Worm (Caenorhabditis elegans) whole organism, young adult: ENCODE data around the gene fcmt-1.

Source experiments
- D2030.7 ChIP-seq: fragments of 200-800 bp; sonication (Bioruptor generic); IDR thresholded peaks from 2 replicates; pipeline ENCODE4 v1.3.6; 2022; ENCODE audit warnings: missing genetic modification reagents, missing genetic modification characterization, missing compliant biosample characterization
- T26A5.8 ChIP-seq: sonication (generic microtip); optimal IDR thresholded peaks from 2 replicates; lab custom pipeline; 2016; ENCODE audit warnings: missing genetic modification characterization, missing compliant biosample characterization
- Y53G8AR.9 ChIP-seq: fragments of 200-800 bp; sonication (Bioruptor generic); conservative IDR thresholded peaks from 2 replicates; pipeline ENCODE4 v1.3.6; 2022; ENCODE audit warnings: missing genetic modification reagents, missing genetic modification characterization, missing compliant biosample characterization
- Y56A3A.18 ChIP-seq: fragments of 200-800 bp; sonication (Bioruptor generic); IDR thresholded peaks from 2 replicates; pipeline ENCODE4 v1.3.6; 2022; ENCODE audit warnings: missing genetic modification reagents, missing genetic modification characterization, missing compliant biosample characterization
- Y67H2A.10 ChIP-seq: fragments of 200-800 bp; sonication (Bioruptor generic); conservative IDR thresholded peaks from 2 replicates; pipeline ENCODE4 v1.3.6; 2022; ENCODE audit warnings: missing genetic modification reagents, missing genetic modification characterization, missing compliant biosample characterization
- Y95B8A.8 ChIP-seq: fragments of 200-800 bp; sonication (Bioruptor generic); IDR thresholded peaks from 2 replicates; pipeline ENCODE4 v1.3.6; 2022; ENCODE audit warnings: missing genetic modification reagents, missing genetic modification characterization, missing compliant biosample characterization
- ZK185.1 ChIP-seq: sonication (generic microtip); optimal IDR thresholded peaks from 2 replicates; lab custom pipeline; 2016; ENCODE audit warnings: mild to moderate bottlenecking, missing genetic modification characterization, missing compliant biosample characterization; ENCODE audit not compliant: poor library complexity, severe bottlenecking
- aptf-2 ChIP-seq: fragments of 200-800 bp; sonication (Bioruptor generic); conservative IDR thresholded peaks from 2 replicates; pipeline ENCODE4 v1.3.6; 2022; ENCODE audit warnings: missing genetic modification reagents, missing genetic modification characterization, missing compliant biosample characterization
- athp-1 ChIP-seq: sonication (generic microtip); optimal IDR thresholded peaks from 2 replicates; lab custom pipeline; 2017; ENCODE audit warnings: mild to moderate bottlenecking, missing genetic modification characterization, missing compliant biosample characterization
- bed-1 ChIP-seq: fragments of 200-800 bp; sonication (Bioruptor generic); IDR thresholded peaks from 2 replicates; pipeline ENCODE4 v1.3.6; 2022; ENCODE audit warnings: missing genetic modification reagents, missing genetic modification characterization, missing compliant biosample characterization
- cebp-2 ChIP-seq: fragments of 200-800 bp; sonication (Bioruptor generic); IDR thresholded peaks from 2 replicates; pipeline ENCODE4 v1.3.6; 2022; ENCODE audit warnings: missing genetic modification characterization, missing compliant biosample characterization
- ceh-91 ChIP-seq: fragments of 200-800 bp; sonication (Bioruptor generic); IDR thresholded peaks from 2 replicates; pipeline ENCODE4 v1.3.6; 2022; ENCODE audit warnings: missing genetic modification reagents, missing genetic modification characterization, missing compliant biosample characterization
- dox-1 ChIP-seq: fragments of 200-800 bp; sonication (Bioruptor generic); IDR thresholded peaks from 2 replicates; pipeline ENCODE4 v1.3.6; 2022; ENCODE audit warnings: missing genetic modification reagents, missing genetic modification characterization, missing compliant biosample characterization
- fkh-3 ChIP-seq: sonication (generic microtip); optimal IDR thresholded peaks from 2 replicates; lab custom pipeline; 2016; ENCODE audit warnings: mild to moderate bottlenecking, missing genetic modification characterization, missing compliant biosample characterization
- him-1 ChIP-seq: sonication (generic microtip); optimal IDR thresholded peaks from 2 replicates; lab custom pipeline; 2016; ENCODE audit warnings: missing genotype, missing genetic modification reagents, missing genetic modification characterization, missing compliant biosample characterization
- hmg-20 ChIP-seq: fragments of 200-800 bp; sonication (Bioruptor generic); IDR thresholded peaks from 2 replicates; pipeline ENCODE4 v1.3.6; 2022; ENCODE audit warnings: missing genetic modification reagents, missing genetic modification characterization, missing compliant biosample characterization
- hsf-1 ChIP-seq: fragments of 200-800 bp; sonication (Bioruptor generic); IDR thresholded peaks from 2 replicates; pipeline ENCODE4 v1.3.6; 2022; ENCODE audit warnings: missing genetic modification reagents, missing genetic modification characterization, missing compliant biosample characterization
- lir-1 ChIP-seq: fragments of 200-800 bp; sonication (Bioruptor generic); conservative IDR thresholded peaks from 2 replicates; pipeline ENCODE4 v1.3.6; 2022; ENCODE audit warnings: missing genetic modification reagents, missing genetic modification characterization, missing compliant biosample characterization
- madf-10 ChIP-seq: sonication (generic microtip); optimal IDR thresholded peaks from 2 replicates; lab custom pipeline; 2016; ENCODE audit warnings: mild to moderate bottlenecking, missing genetic modification characterization, missing compliant biosample characterization
- madf-3 ChIP-seq: fragments of 200-800 bp; sonication (Bioruptor generic); IDR thresholded peaks from 2 replicates; pipeline ENCODE4 v1.3.6; 2022; ENCODE audit warnings: missing genetic modification reagents, missing genetic modification characterization, missing compliant biosample characterization
- mcd-1 ChIP-seq: fragments of 200-800 bp; sonication (Bioruptor generic); IDR thresholded peaks from 2 replicates; pipeline ENCODE4 v1.3.6; 2022; ENCODE audit warnings: missing genetic modification reagents, missing genetic modification characterization, missing compliant biosample characterization
- mel-28 ChIP-seq: sonication (generic microtip); optimal IDR thresholded peaks from 2 replicates; lab custom pipeline; 2016; ENCODE audit warnings: borderline replicate concordance, mild to moderate bottlenecking, missing genetic modification characterization, missing compliant biosample characterization
- mes-4 ChIP-seq: sonication (generic microtip); optimal IDR thresholded peaks from 2 replicates; lab custom pipeline; 2016; ENCODE audit warnings: missing genotype, missing genetic modification characterization, missing compliant biosample characterization
- mxl-1 ChIP-seq: sonication (generic microtip); optimal IDR thresholded peaks from 2 replicates; lab custom pipeline; 2016; ENCODE audit warnings: missing genetic modification characterization, missing compliant biosample characterization
- nfya-2 ChIP-seq: fragments of 200-800 bp; sonication (Bioruptor generic); IDR thresholded peaks from 2 replicates; pipeline ENCODE4 v1.3.6; 2022; ENCODE audit warnings: missing genetic modification reagents, missing genetic modification characterization, missing compliant biosample characterization
- nfyb-1 ChIP-seq: fragments of 200-800 bp; sonication (Bioruptor generic); IDR thresholded peaks from 2 replicates; pipeline ENCODE4 v1.3.6; 2022; ENCODE audit warnings: missing genetic modification reagents, missing genetic modification characterization, missing compliant biosample characterization
- nhr-120 ChIP-seq: fragments of 200-800 bp; sonication (Bioruptor generic); IDR thresholded peaks from 2 replicates; pipeline ENCODE4 v1.3.6; 2022; ENCODE audit warnings: missing genetic modification characterization, missing compliant biosample characterization
- pbrm-1 ChIP-seq: fragments of 200-800 bp; sonication (Bioruptor generic); IDR thresholded peaks from 2 replicates; pipeline ENCODE4 v1.3.6; 2022; ENCODE audit warnings: missing genetic modification reagents, missing genetic modification characterization, missing compliant biosample characterization
- pha-4 ChIP-seq: fragments of 150-350 bp; sonication (generic microtip); optimal IDR thresholded peaks from 2 replicates; lab custom pipeline; 2014; ENCODE audit warnings: missing biosample characterization, missing genetic modification reagents, missing genetic modification characterization
- rcor-1 ChIP-seq: fragments of 200-800 bp; sonication (Bioruptor generic); IDR thresholded peaks from 2 replicates; pipeline ENCODE4 v1.3.6; 2022; ENCODE audit warnings: missing genetic modification reagents, missing genetic modification characterization, missing compliant biosample characterization
- repo-1 ChIP-seq: sonication (generic microtip); optimal IDR thresholded peaks from 2 replicates; lab custom pipeline; 2017; ENCODE audit warnings: mild to moderate bottlenecking, missing genetic modification characterization, missing compliant biosample characterization
- rpc-1 ChIP-seq, 2 experiments: fragments of 150-350 bp in 1 of 2; sonication (generic microtip) in 1 of 2; optimal IDR thresholded peaks; 2 replicates each; lab custom pipeline; 2014 to 2018; ENCODE audit warnings: missing biosample characterization in 1 of 2, missing genetic modification characterization in 1 of 2, missing genetic modification reagents in 1 of 2, missing genotype in 1 of 2
- snpc-4 ChIP-seq, 5 experiments: fragments of 150-350 bp in 1 of 5; sonication (generic microtip) in 4 of 5; optimal IDR thresholded peaks; 2 replicates each; lab custom pipeline; 2014 to 2018; ENCODE audit warnings: missing genetic modification characterization in 5 of 5, missing biosample characterization in 3 of 5, antibody characterized with exemption in 2 of 5, mild to moderate bottlenecking in 2 of 5, missing compliant biosample characterization in 2 of 5, missing genotype in 2 of 5, moderate library complexity in 2 of 5, missing genetic modification reagents in 1 of 5
- tbx-9 ChIP-seq: sonication (generic microtip); optimal IDR thresholded peaks from 2 replicates; lab custom pipeline; 2016; ENCODE audit warnings: borderline replicate concordance, missing genetic modification characterization, inconsistent platforms, missing compliant biosample characterization
- xnd-1 ChIP-seq: sonication (generic microtip); optimal IDR thresholded peaks from 2 replicates; lab custom pipeline; 2016; ENCODE audit warnings: missing genotype, missing genetic modification reagents, missing genetic modification characterization, missing compliant biosample characterization
- zfh-2 ChIP-seq: fragments of 200-800 bp; sonication (Bioruptor generic); conservative IDR thresholded peaks from 2 replicates; pipeline ENCODE4 v1.3.6; 2022; ENCODE audit warnings: missing genetic modification reagents, missing genetic modification characterization, missing compliant biosample characterization
- ztf-26 ChIP-seq: sonication (generic microtip); optimal IDR thresholded peaks from 2 replicates; lab custom pipeline; 2017; ENCODE audit warnings: missing genetic modification characterization, missing compliant biosample characterization

Gene fcmt-1

ce11 chrII:11731174-11731724 is 21.9 kb upstream of the fcmt-1 start (continued):
- TF ChIP-seq snpc-4 (GFP tag; optimal IDR thresholded peaks at IDR 0.05; lab: Kevin White, UChicago) (no peak), snpc-4 (tag; optimal IDR thresholded peaks at IDR 0.05; lab: Kevin White, UChicago) (peak in 1 of 4 experiments; percentile 13), fkh-3 (peak; percentile 39), pbrm-1 (GFP tag; lab: Robert Waterston, UW) (peak; percentile 16; the same call in 1 of the 2 replicates), Y56A3A.18 (GFP tag; lab: Robert Waterston, UW) (peak; percentile 61; the same call in 1 of the 2 replicates), ztf-26 (tag; lab: Kevin White, UChicago) (peak; percentile 49), xnd-1 (no peak), tbx-9 (tag; lab: Kevin White, UChicago) (no peak), mel-28 (no peak), nhr-120 (GFP tag; lab: Robert Waterston, UW) (no peak), mxl-1 (tag; lab: Kevin White, UChicago) (no peak), T26A5.8 (tag; lab: Kevin White, UChicago) (peak; percentile 26), pha-4 (no peak), madf-10 (tag; lab: Kevin White, UChicago) (peak; percentile 58), rpc-1 (optimal IDR thresholded peaks at IDR 0.05; lab: Kevin White, UChicago) (no peak), rpc-1 (tag; optimal IDR thresholded peaks at IDR 0.05; lab: Kevin White, UChicago) (no peak), mcd-1 (GFP tag; lab: Robert Waterston, UW) (peak; percentile 66), hsf-1 (GFP tag; lab: Robert Waterston, UW) (no peak), madf-3 (GFP tag; lab: Robert Waterston, UW) (0 out of 2 replicates have a peak, but pooled peaks have one; percentile 15), nfya-2 (GFP tag; lab: Robert Waterston, UW) (no peak), dox-1 (GFP tag; lab: Robert Waterston, UW) (0 out of 2 replicates have a peak, but pooled peaks have one; percentile 33), Y53G8AR.9 (GFP tag; lab: Robert Waterston, UW) (peak; percentile 92; the same call in 1 of the 2 replicates), him-1 (tag; lab: Kevin White, UChicago) (no peak), bed-1 (GFP tag; lab: Robert Waterston, UW) (no peak), ceh-91 (GFP tag; lab: Robert Waterston, UW) (peak; percentile 23; the same call in 1 of the 2 replicates), lir-1 (GFP tag; lab: Robert Waterston, UW) (no peak), athp-1 (peak; percentile 42), mes-4 (no peak), cebp-2 (no peak), rcor-1 (GFP tag; lab: Robert Waterston, UW) (no peak), D2030.7 (GFP tag; lab: Robert Waterston, UW) (no peak), Y67H2A.10 (GFP tag; lab: Robert Waterston, UW) (no peak), zfh-2 (0 out of 2 replicates have a peak, but pooled peaks have one; percentile 23), Y95B8A.8 (GFP tag; lab: Robert Waterston, UW) (peak; percentile 49; the same call in 1 of the 2 replicates), repo-1 (tag; lab: Kevin White, UChicago) (peak; percentile 80), ZK185.1 (tag; lab: Kevin White, UChicago) (peak; percentile 59), nfyb-1 (GFP tag; lab: Robert Waterston, UW) (peak; percentile 72), hmg-20 (GFP tag; lab: Robert Waterston, UW) (no peak), aptf-2 (GFP tag; lab: Robert Waterston, UW) (no peak)
